Worm (Caenorhabditis elegans) whole organism, L4 larva: ENCODE results near the gene F49E10.4.

Experiments
- cey-2 ChIP-seq: sonication (generic microtip); optimal IDR thresholded peaks from 3 replicates; lab custom pipeline; 2017; ENCODE audit warnings: missing genetic modification characterization, mild to moderate bottlenecking, missing compliant biosample characterization, antibody characterized with exemption, borderline replicate concordance; ENCODE audit not compliant: insufficient read depth
- lin-39 ChIP-seq: fragments of 150-350 bp; optimal IDR thresholded peaks from 2 replicates; lab custom pipeline; 2014; ENCODE audit warnings: missing biosample characterization, missing genetic modification reagents, missing genetic modification characterization
- lsy-2 ChIP-seq, 2 experiments: fragments of 150-350 bp in 1 of 2; sonication (generic microtip) in 1 of 2; optimal IDR thresholded peaks; 2 replicates each; lab custom pipeline; 2014 to 2017; ENCODE audit warnings: missing biosample characterization in 2 of 2, missing genetic modification characterization in 2 of 2
- madf-9 ChIP-seq: fragments of 200-800 bp; sonication (Bioruptor generic); conservative IDR thresholded peaks from 2 replicates; pipeline ENCODE4 v1.3.6; 2022; ENCODE audit warnings: missing genetic modification reagents, missing genetic modification characterization, missing compliant biosample characterization

ce11 chrX:5831827-5832226 lies 43.8 kb upstream of the F49E10.4 start:
- no peak for TF ChIP-seq cey-2 (tag; lab: Kevin White, UChicago)
- no peak for TF ChIP-seq madf-9
- TF ChIP-seq lsy-2 (tag; optimal IDR thresholded peaks at IDR 0.05; lab: Kevin White, UChicago): no peak
- TF ChIP-seq lin-39 (tag; lab: Kevin White, UChicago): no peak
